Fruit fly (Drosophila melanogaster): ENCODE data around the gene Hsp67Bc.

- TF ChIP-seq lola (GFP tag; optimal IDR thresholded peaks at IDR 0.05) (no peak), Hr78 (GFP tag; optimal IDR thresholded peaks at IDR 0.05) (no peak), HLH106 (tag; optimal IDR thresholded peaks at IDR 0.05) (no peak), CG9705 (GFP tag; optimal IDR thresholded peaks at IDR 0.05) (no peak), psq (GFP tag; optimal IDR thresholded peaks at IDR 0.05) (no peak), CG32264 (GFP tag; optimal IDR thresholded peaks at IDR 0.05) (no peak)
Measured at dm6 chr3L:9396038-9396437, 23.7 kb upstream of the Hsp67Bc start.
